Worm (Caenorhabditis elegans) whole organism, young adult: Measurements from ENCODE around the gene igdb-3.

ENCODE experiments used
- Y53F4B.3 ChIP-seq: fragments of 200-800 bp; sonication (Bioruptor generic); IDR thresholded peaks from 2 replicates; pipeline ENCODE4 v1.3.6; 2022; ENCODE audit warnings: missing genetic modification reagents, missing genetic modification characterization, missing compliant biosample characterization
- attf-6 ChIP-seq: fragments of 200-800 bp; sonication (Bioruptor generic); IDR thresholded peaks from 2 replicates; pipeline ENCODE4 v1.3.6; 2022; ENCODE audit warnings: missing genetic modification reagents, missing genetic modification characterization, missing compliant biosample characterization
- chd-7 ChIP-seq: sonication (generic microtip); optimal IDR thresholded peaks from 2 replicates; lab custom pipeline; 2016; ENCODE audit warnings: mild to moderate bottlenecking, missing genetic modification characterization, moderate library complexity, missing compliant biosample characterization
- dpl-1 ChIP-seq: fragments of 150-350 bp; optimal IDR thresholded peaks from 2 replicates; lab custom pipeline; 2014; ENCODE audit warnings: missing biosample characterization, missing genetic modification reagents, missing genetic modification characterization
- egl-18 ChIP-seq: fragments of 200-800 bp; sonication (Bioruptor generic); IDR thresholded peaks from 2 replicates; pipeline ENCODE4 v1.3.6; 2022; ENCODE audit warnings: missing genetic modification reagents, missing genetic modification characterization, missing compliant biosample characterization
- him-1 ChIP-seq: sonication (generic microtip); optimal IDR thresholded peaks from 2 replicates; lab custom pipeline; 2016; ENCODE audit warnings: missing genotype, missing genetic modification reagents, missing genetic modification characterization, missing compliant biosample characterization
- hlh-12 ChIP-seq: sonication (generic microtip); optimal IDR thresholded peaks from 2 replicates; lab custom pipeline; 2016; ENCODE audit warnings: missing genetic modification characterization, missing compliant biosample characterization
- repo-1 ChIP-seq: sonication (generic microtip); optimal IDR thresholded peaks from 2 replicates; lab custom pipeline; 2017; ENCODE audit warnings: mild to moderate bottlenecking, missing genetic modification characterization, missing compliant biosample characterization
- unc-130 ChIP-seq: sonication (generic microtip); optimal IDR thresholded peaks from 2 replicates; lab custom pipeline; 2016; ENCODE audit warnings: missing genetic modification reagents, missing genetic modification characterization, missing compliant biosample characterization

DNA sequence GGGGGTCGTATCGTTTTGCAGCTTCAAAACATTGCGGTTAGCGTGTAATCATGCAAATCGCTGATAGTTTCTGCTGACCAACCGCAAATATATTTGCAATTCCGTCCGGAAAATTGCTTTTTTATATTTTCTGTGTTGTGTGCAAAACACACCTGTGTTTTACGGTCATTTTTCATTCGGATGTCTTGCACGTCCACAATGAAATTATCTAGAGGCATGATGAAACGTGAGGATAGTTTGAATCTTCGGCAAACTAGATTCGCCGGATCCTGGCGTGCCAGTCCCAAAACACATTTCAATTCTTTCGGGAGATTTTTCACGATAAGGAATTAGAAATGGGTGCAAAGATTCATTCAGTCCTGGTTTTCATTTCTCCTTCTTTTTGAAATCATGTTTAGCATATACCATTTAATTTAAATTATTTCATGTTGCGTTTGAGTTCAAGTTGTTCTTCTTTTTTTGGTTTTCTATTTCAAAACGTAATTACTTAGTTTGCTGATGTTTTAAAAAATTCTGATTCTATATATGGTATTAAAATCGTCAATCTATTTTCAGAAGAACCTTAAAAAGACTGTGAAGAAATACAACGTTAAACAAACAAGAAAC lies 30.2 kb upstream of the igdb-3 start, which contains the start of gene C03B1.5:
- no peak for TF ChIP-seq egl-18
- TF ChIP-seq him-1: no peak
- no peak for TF ChIP-seq hlh-12 (tag; lab: Kevin White, UChicago)
- TF ChIP-seq chd-7 (tag; lab: Kevin White, UChicago): no peak
- TF ChIP-seq dpl-1: no peak
- no peak for TF ChIP-seq unc-130 (GFP tag; lab: Kevin White, UChicago)
- no peak for TF ChIP-seq Y53F4B.3
- TF ChIP-seq attf-6 (GFP tag; lab: Robert Waterston, UW): no peak
- no peak for TF ChIP-seq repo-1 (tag; lab: Kevin White, UChicago)
